Worm (Caenorhabditis elegans): ENCODE data around the gene F54E4.4.

DNA sequence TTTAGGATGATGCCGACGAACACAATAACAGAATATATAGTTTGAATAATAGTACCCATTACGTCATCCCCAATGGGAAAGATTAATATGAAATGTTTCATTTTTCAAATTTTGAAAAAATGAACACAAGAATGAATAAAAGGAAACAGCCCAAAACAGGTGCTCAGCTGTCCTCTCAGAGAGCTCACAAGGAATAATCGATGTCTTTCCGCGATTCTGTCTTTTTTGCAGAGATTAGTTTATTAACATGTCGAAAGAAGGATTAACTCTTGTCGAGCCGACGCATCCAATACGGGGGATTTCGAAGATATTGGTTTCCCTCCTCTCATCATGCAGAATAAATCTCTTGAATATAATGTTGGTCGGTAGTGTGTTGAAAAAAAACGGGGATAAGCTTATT, 16.5 kb downstream of the F54E4.4 start, which contains the start of gene F54E4.2:
- no peak for TF ChIP-seq attf-6 (GFP tag; IDR thresholded peaks at IDR 0.05)
- TF ChIP-seq nfya-2 (GFP tag; IDR thresholded peaks at IDR 0.05), result no peak
- no peak for TF ChIP-seq hrde-1 (tag; optimal IDR thresholded peaks at IDR 0.05; ENCODE audit: borderline replicate concordance)
- no peak for TF ChIP-seq F49E8.2 (tag; optimal IDR thresholded peaks at IDR 0.05; ENCODE audit: insufficient read depth)
- no peak for TF ChIP-seq B0336.3 (GFP tag; IDR thresholded peaks at IDR 0.05)
